Worm (Caenorhabditis elegans): ENCODE results near the gene snt-5.

ce11 chrV:1425595-1425994, 14.2 kb upstream of the snt-5 start, which contains the start of gene R12A1.3:
- TF ChIP-seq egl-27 (tag; optimal IDR thresholded peaks at IDR 0.05) (no peak), hpl-2 (GFP tag; optimal IDR thresholded peaks at IDR 0.05) (no peak), dsc-1 (tag; optimal IDR thresholded peaks at IDR 0.05) (no peak), fkh-8 (tag; optimal IDR thresholded peaks at IDR 0.05) (no peak), grh-1 (GFP tag; IDR thresholded peaks at IDR 0.05) (no peak), ztf-4 (tag; optimal IDR thresholded peaks at IDR 0.05) (no peak), fos-1 (tag; optimal IDR thresholded peaks at IDR 0.05) (no peak), lin-14 (GFP tag; optimal IDR thresholded peaks at IDR 0.05) (no peak)
